Worm (Caenorhabditis elegans): Measurements from ENCODE around the gene sru-31.

The sru-31 gene

DNA sequence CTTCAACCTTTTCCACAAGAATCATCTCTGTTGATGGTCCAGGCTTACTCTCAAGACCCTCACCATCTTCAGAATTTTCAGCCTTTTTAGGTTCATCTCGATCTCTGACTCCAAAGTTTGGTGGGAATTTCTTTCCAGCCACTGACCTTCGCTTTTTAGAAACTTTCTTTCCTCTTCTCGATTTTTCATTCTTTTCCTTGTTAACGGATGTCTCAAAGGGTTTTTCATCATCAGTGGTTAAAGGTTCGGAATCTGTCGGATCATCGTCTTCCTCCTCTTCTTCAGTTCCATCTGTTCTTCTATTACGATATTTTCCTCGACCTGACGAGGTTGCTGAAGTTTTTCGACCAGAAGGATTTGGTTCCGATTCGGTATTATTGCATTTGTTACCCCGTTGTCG, 32.1 kb downstream of the sru-31 start:
- TF ChIP-seq unc-3 (GFP tag; conservative IDR thresholded peaks at IDR 0.05), result no peak
- TF ChIP-seq unc-3 (tag; optimal IDR thresholded peaks at IDR 0.05), result no peak
- TF ChIP-seq ceh-22 (tag; optimal IDR thresholded peaks at IDR 0.05), result no peak
- TF ChIP-seq mec-3 (tag; optimal IDR thresholded peaks at IDR 0.05; ENCODE audit: borderline replicate concordance), result no peak

ce11 chrV:9853801-9854200, 37.3 kb downstream of the sru-31 start:
- TF ChIP-seq lin-11 (tag; optimal IDR thresholded peaks at IDR 0.05) (no peak), che-1 (tag; optimal IDR thresholded peaks at IDR 0.05) (no peak), Y22D7AL.16 (tag; optimal IDR thresholded peaks at IDR 0.05) (no peak), unc-86 (tag; optimal IDR thresholded peaks at IDR 0.05) (no peak), ahr-1 (tag; optimal IDR thresholded peaks at IDR 0.05) (no peak), hlh-13 (GFP tag; optimal IDR thresholded peaks at IDR 0.05) (no peak), tbx-2 (tag; optimal IDR thresholded peaks at IDR 0.05) (no peak), unc-42 (tag; optimal IDR thresholded peaks at IDR 0.05) (no peak)

DNA sequence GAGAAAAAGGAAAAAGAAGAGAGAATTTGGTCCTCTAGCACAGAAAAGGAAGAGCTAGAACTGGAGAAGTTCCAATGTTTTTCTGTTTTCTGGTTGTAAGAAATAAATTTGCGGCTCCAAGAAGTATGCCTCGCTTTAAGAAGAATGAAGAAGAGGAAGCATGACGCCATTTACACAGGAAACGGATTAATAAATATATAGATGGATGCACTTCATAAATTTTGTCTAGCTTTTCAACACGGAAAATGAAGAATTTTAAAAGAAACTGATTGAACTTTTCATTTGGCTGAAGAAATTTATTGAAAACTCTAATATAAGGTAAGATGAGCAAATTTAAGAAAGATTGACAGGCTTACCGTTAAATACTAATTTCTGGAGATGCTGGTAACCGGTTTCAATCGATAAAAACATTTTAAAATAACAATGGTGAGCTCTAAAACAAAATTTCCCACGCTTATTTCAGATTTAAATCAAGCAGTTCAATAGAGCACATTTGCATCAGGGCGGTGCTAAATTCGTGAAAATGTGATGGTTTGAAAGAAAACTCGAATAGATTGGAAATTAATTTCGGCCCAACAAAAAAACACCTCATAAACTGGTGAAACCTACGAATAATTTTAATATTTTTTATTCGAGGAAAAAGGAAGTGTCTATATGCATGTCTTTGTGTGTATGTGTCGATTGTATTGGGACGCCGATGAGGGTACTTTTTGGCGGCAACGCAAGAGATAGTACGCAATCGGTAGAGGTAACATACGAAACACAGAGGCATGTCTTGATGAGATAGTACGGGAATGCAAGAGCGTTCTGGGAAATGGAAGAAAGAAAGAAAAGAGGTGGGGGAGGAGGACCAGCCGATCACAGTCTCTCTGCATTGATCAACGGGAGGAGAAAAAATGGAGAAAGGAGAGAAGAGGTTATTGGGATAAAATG, 39.7 kb downstream of the sru-31 start:
- TF ChIP-seq pros-1 (tag; optimal IDR thresholded peaks at IDR 0.05) (peak; percentile 32), C08G9.2 (tag; optimal IDR thresholded peaks at IDR 0.05) (peak; percentile 1), ceh-18 (tag; optimal IDR thresholded peaks at IDR 0.05) (peak; percentile 18), unc-55 (GFP tag; optimal IDR thresholded peaks at IDR 0.05) (no peak), tbx-2 (tag; optimal IDR thresholded peaks at IDR 0.05) (peak; percentile 24), elt-2 (tag; optimal IDR thresholded peaks at IDR 0.05) (peak; percentile 3), nfya-1 (tag; optimal IDR thresholded peaks at IDR 0.05) (peak; percentile 23), sox-2 (GFP tag; IDR thresholded peaks at IDR 0.05) (no peak), hlh-6 (tag; optimal IDR thresholded peaks at IDR 0.05) (no peak), ceh-31 (tag; optimal IDR thresholded peaks at IDR 0.05) (peak; percentile 21), K09A11.1 (tag; optimal IDR thresholded peaks at IDR 0.05; ENCODE audit: insufficient read depth) (no peak), mec-3 (tag; optimal IDR thresholded peaks at IDR 0.05; ENCODE audit: borderline replicate concordance) (no peak), ceh-6 (GFP tag; optimal IDR thresholded peaks at IDR 0.05) (no peak), ref-2 (tag; optimal IDR thresholded peaks at IDR 0.05) (peak; percentile 31), lim-6 (tag; optimal IDR thresholded peaks at IDR 0.05) (no peak), pha-2 (tag; optimal IDR thresholded peaks at IDR 0.05) (peak; percentile 12), pqm-1 (tag; optimal IDR thresholded peaks at IDR 0.05) (no peak)

DNA sequence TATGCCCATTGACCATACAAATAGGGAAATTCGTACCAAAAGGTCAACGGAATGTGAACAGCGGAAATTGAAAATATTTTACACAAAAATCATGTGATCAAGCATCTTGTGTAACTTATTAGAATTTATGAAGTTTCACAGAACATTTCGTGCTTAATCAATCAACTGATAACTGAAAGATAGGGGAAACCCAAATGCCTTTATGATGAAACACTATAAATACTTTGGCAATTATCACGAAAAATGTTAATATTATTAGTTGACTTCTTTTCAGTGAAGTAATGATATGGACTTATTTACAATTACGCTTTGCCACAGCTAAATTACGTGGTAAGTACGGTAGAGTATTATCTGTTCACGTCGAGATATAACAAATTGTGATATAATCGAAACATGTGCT, 40.5 kb downstream of the sru-31 start:
- TF ChIP-seq unc-3 (GFP tag; conservative IDR thresholded peaks at IDR 0.05) (no peak), unc-3 (tag; optimal IDR thresholded peaks at IDR 0.05) (no peak), ceh-2 (tag; optimal IDR thresholded peaks at IDR 0.05) (no peak), ref-2 (tag; optimal IDR thresholded peaks at IDR 0.05) (no peak), C38D4.7 (GFP tag; optimal IDR thresholded peaks at IDR 0.05) (no peak), ceh-31 (tag; optimal IDR thresholded peaks at IDR 0.05) (no peak), syd-9 (tag; optimal IDR thresholded peaks at IDR 0.05) (no peak), ama-1 (optimal IDR thresholded peaks at IDR 0.05) (no peak), unc-42 (tag; optimal IDR thresholded peaks at IDR 0.05) (no peak), elt-2 (tag; optimal IDR thresholded peaks at IDR 0.05) (no peak), sox-2 (GFP tag; IDR thresholded peaks at IDR 0.05) (no peak), dmd-4 (tag; optimal IDR thresholded peaks at IDR 0.05; ENCODE audit: borderline replicate concordance) (no peak), K09A11.1 (tag; optimal IDR thresholded peaks at IDR 0.05; ENCODE audit: insufficient read depth) (no peak), elt-4 (tag; optimal IDR thresholded peaks at IDR 0.05) (no peak), nhr-232 (tag; optimal IDR thresholded peaks at IDR 0.05) (no peak), Y22D7AL.16 (tag; optimal IDR thresholded peaks at IDR 0.05) (no peak)
